Fruit fly (Drosophila melanogaster) whole organism, wandering third instar larva: ENCODE measurements around the gene dsh.

ENCODE experiments used
- Abd-B ChIP-seq: fragments of >200 bp; optimal IDR thresholded peaks from 2 replicates; lab custom pipeline; 2017; ENCODE audit warnings: missing biosample characterization, missing genetic modification characterization
- CG32264 ChIP-seq: fragments of 200-800 bp; sonication (Bioruptor generic); optimal IDR thresholded peaks from 2 replicates; lab custom pipeline; 2016; ENCODE audit warnings: missing biosample characterization, missing genetic modification characterization
- CG9705 ChIP-seq: fragments of 200-800 bp; sonication (Bioruptor generic); optimal IDR thresholded peaks from 2 replicates; lab custom pipeline; 2018; ENCODE audit warnings: missing biosample characterization, mild to moderate bottlenecking, missing genetic modification characterization
- CrebA ChIP-seq: fragments of 200-800 bp; sonication (Bioruptor generic); optimal IDR thresholded peaks from 2 replicates; lab custom pipeline; 2016; ENCODE audit warnings: missing biosample characterization, mild to moderate bottlenecking, missing genetic modification characterization, borderline replicate concordance
- Dfd ChIP-seq: fragments of >200 bp; optimal IDR thresholded peaks from 2 replicates; lab custom pipeline; 2017; ENCODE audit warnings: missing biosample characterization, missing genetic modification characterization
- Dif ChIP-seq: fragments of 200-275, 200-300 bp; sonication (Bioruptor generic); optimal IDR thresholded peaks from 2 replicates; lab custom pipeline; 2018; ENCODE audit warnings: missing biosample characterization, missing genetic modification characterization; ENCODE audit not compliant: partially characterized antibody
- GATAd ChIP-seq: sonication (Bioruptor generic); optimal IDR thresholded peaks from 2 replicates; lab custom pipeline; 2016; ENCODE audit warnings: missing biosample characterization, missing genetic modification characterization
- HLH106 ChIP-seq: fragments of 200-800 bp; optimal IDR thresholded peaks from 3 replicates; lab custom pipeline; 2019; ENCODE audit warnings: missing biosample characterization, mild to moderate bottlenecking, missing genetic modification characterization, moderate library complexity
- Hnf4 ChIP-seq: fragments of 200-800 bp; sonication (Bioruptor generic); optimal IDR thresholded peaks from 2 replicates; lab custom pipeline; 2016; ENCODE audit warnings: missing biosample characterization, mild to moderate bottlenecking, missing genetic modification characterization
- Hr78 ChIP-seq: fragments of >200 bp; optimal IDR thresholded peaks from 2 replicates; lab custom pipeline; 2017; ENCODE audit warnings: missing biosample characterization, missing genetic modification characterization
- Jra ChIP-seq: sonication (Bioruptor generic); optimal IDR thresholded peaks from 2 replicates; lab custom pipeline; 2016; ENCODE audit warnings: missing biosample characterization, missing genetic modification characterization
- Mio ChIP-seq: sonication (Bioruptor generic); optimal IDR thresholded peaks from 2 replicates; lab custom pipeline; 2016; ENCODE audit warnings: missing biosample characterization, missing genetic modification characterization
- N ChIP-seq: fragments of >200 bp; optimal IDR thresholded peaks from 2 replicates; lab custom pipeline; 2018; ENCODE audit warnings: missing biosample characterization, missing external identifiers, missing genetic modification characterization
- OdsH ChIP-seq: fragments of 200-800 bp; sonication (Bioruptor generic); optimal IDR thresholded peaks from 2 replicates; lab custom pipeline; 2016; ENCODE audit warnings: missing biosample characterization, mild to moderate bottlenecking, missing genetic modification characterization
- Rel ChIP-seq, 2 experiments: fragments of 200-800 bp; sonication (Bioruptor generic) in 1 of 2; optimal IDR thresholded peaks; 2 replicates in 1 of 2; 3 replicates in 1 of 2; lab custom pipeline; 2016 to 2019; ENCODE audit warnings: mild to moderate bottlenecking in 2 of 2, missing biosample characterization in 2 of 2, missing genetic modification characterization in 2 of 2, moderate library complexity in 1 of 2
- Sp1 ChIP-seq: fragments of 200-800 bp; sonication (Bioruptor generic); optimal IDR thresholded peaks from 3 replicates; lab custom pipeline; 2019; ENCODE audit warnings: missing biosample characterization, mild to moderate bottlenecking, missing genetic modification characterization, moderate library complexity
- Vsx2 ChIP-seq: fragments of 200-300, 225-300 bp; sonication (Bioruptor generic); optimal IDR thresholded peaks from 2 replicates; lab custom pipeline; 2018; ENCODE audit warnings: missing biosample characterization, missing genetic modification characterization; ENCODE audit not compliant: partially characterized antibody
- br ChIP-seq: fragments of 200-800 bp; sonication (Bioruptor generic); optimal IDR thresholded peaks from 2 replicates; lab custom pipeline; 2016; ENCODE audit warnings: missing biosample characterization, missing genetic modification characterization
- dl ChIP-seq, 2 experiments: fragments of 175-275, 200-275 bp in 1 of 2; fragments of 200-275 bp in 1 of 2; sonication (Bioruptor generic); optimal IDR thresholded peaks; lab custom pipeline; 2018; ENCODE audit warnings: mild to moderate bottlenecking in 2 of 2, missing biosample characterization in 2 of 2, missing genetic modification characterization in 2 of 2, moderate library complexity in 2 of 2; ENCODE audit not compliant: partially characterized antibody in 2 of 2, insufficient read depth in 1 of 2
- dmrt93B ChIP-seq: fragments of 200-800 bp; sonication (Bioruptor generic); optimal IDR thresholded peaks from 2 replicates; lab custom pipeline; 2018; ENCODE audit warnings: missing biosample characterization, mild to moderate bottlenecking, missing genetic modification characterization
- dsf ChIP-seq: sonication (Bioruptor generic); optimal IDR thresholded peaks from 2 replicates; lab custom pipeline; 2016; ENCODE audit warnings: missing biosample characterization, missing genetic modification characterization, borderline replicate concordance
- ey ChIP-seq: fragments of 200-800 bp; sonication (Bioruptor generic); optimal IDR thresholded peaks from 2 replicates; lab custom pipeline; 2016; ENCODE audit warnings: missing biosample characterization, missing genetic modification characterization
- foxo ChIP-seq, 2 experiments: fragments of 200-800 bp; sonication (Bioruptor generic); optimal IDR thresholded peaks; 2 replicates in 1 of 2; 3 replicates in 1 of 2; lab custom pipeline; 2016 to 2017; ENCODE audit warnings: missing biosample characterization in 2 of 2, missing genetic modification characterization in 2 of 2
- fru ChIP-seq: fragments of 200-800 bp; sonication (Bioruptor generic); optimal IDR thresholded peaks from 3 replicates; lab custom pipeline; 2016; ENCODE audit warnings: missing biosample characterization, mild to moderate bottlenecking, missing genetic modification characterization
- h ChIP-seq: fragments of 200-800 bp; sonication (Bioruptor generic); optimal IDR thresholded peaks from 3 replicates; lab custom pipeline; 2016; ENCODE audit warnings: missing biosample characterization, mild to moderate bottlenecking, missing genetic modification characterization
- jim ChIP-seq: fragments of 175-275, 200-325 bp; sonication (Bioruptor generic); optimal IDR thresholded peaks from 2 replicates; lab custom pipeline; 2016; ENCODE audit warnings: missing biosample characterization, mild to moderate bottlenecking, missing genetic modification characterization
- lola ChIP-seq: fragments of >200 bp; optimal IDR thresholded peaks from 2 replicates; lab custom pipeline; 2017; ENCODE audit warnings: missing biosample characterization, missing genetic modification characterization
- pan ChIP-seq: fragments of >200 bp; optimal IDR thresholded peaks from 2 replicates; lab custom pipeline; 2017
- psq ChIP-seq: fragments of 200-800 bp; sonication (Bioruptor generic); optimal IDR thresholded peaks from 3 replicates; lab custom pipeline; 2017; ENCODE audit warnings: missing biosample characterization, mild to moderate bottlenecking, missing genetic modification characterization, moderate library complexity
- rgr ChIP-seq: fragments of 200-800 bp; sonication (Bioruptor generic); optimal IDR thresholded peaks from 3 replicates; lab custom pipeline; 2016; ENCODE audit warnings: missing biosample characterization, mild to moderate bottlenecking, missing genetic modification characterization
- tai ChIP-seq: sonication (Bioruptor generic); optimal IDR thresholded peaks from 2 replicates; lab custom pipeline; 2016; ENCODE audit warnings: missing biosample characterization, missing genetic modification characterization
- usp ChIP-seq: fragments of >200 bp; optimal IDR thresholded peaks from 2 replicates; lab custom pipeline; 2017; ENCODE audit warnings: missing biosample characterization, missing genetic modification characterization
- woc ChIP-seq: sonication (Bioruptor generic); optimal IDR thresholded peaks from 2 replicates; lab custom pipeline; 2016; ENCODE audit warnings: missing biosample characterization, mild to moderate bottlenecking, missing genetic modification characterization

The dsh gene

DNA sequence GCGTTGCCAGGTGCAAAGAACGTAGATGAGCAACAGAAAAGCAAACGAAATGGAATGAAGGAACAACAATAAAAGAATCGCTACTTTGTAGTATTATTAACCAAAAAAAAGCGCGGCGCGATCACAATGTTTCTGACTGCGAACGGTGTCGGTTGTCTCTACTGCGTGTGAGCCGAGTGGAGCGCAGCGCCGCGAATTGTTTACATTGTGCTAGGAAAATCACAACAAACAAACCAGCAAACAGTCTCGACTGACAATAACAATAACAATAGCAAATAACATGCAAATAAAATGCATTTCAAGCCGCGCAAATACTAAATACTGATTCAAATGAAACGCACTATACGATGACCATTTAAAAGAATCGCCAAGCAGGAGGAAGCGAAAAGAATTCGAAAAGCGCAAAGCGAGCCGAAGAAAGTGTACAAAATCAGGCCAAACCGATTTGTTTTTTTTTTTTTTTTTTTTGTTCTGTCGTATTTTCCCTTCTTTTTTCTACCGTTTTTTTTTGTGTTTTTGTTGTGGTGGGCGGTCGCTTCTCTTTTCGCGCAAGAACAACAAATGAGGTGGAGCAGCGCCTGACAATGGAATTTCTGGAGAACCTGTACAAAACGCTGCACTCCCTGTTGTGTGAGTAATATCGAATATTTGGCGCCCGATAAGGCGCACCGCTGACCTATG is 15.7 kb upstream of the dsh start, which contains the start of the genes CG34348 and Kap3:
Gene CG34348, plus strand, starts transcription at position 6 of the 681 bp plus-strand sequence.
Gene Kap3, minus strand, starts transcription at position 217 of the 681 bp plus-strand sequence.
- no peak for TF ChIP-seq pan
- TF ChIP-seq Dfd (GFP tag; lab: Kevin White, UChicago), result no peak
- no peak for TF ChIP-seq Abd-B
- no peak for TF ChIP-seq tai
- no peak for TF ChIP-seq lola (GFP tag; lab: Kevin White, UChicago)
- peak; percentile 9 for TF ChIP-seq Dif (GFP tag; lab: Kevin White, UChicago)
- peak; percentile 75 for TF ChIP-seq psq (GFP tag; lab: Kevin White, UChicago)
- TF ChIP-seq h (GFP tag; lab: Kevin White, UChicago), result peak; percentile 15
- TF ChIP-seq Hnf4, result no peak
- TF ChIP-seq OdsH (GFP tag; lab: Kevin White, UChicago), result no peak
- TF ChIP-seq woc, result peak; percentile 29
- no peak for TF ChIP-seq HLH106 (tag; lab: Kevin White, UChicago)
- TF ChIP-seq, all 38 proteins: peak for 4

DNA sequence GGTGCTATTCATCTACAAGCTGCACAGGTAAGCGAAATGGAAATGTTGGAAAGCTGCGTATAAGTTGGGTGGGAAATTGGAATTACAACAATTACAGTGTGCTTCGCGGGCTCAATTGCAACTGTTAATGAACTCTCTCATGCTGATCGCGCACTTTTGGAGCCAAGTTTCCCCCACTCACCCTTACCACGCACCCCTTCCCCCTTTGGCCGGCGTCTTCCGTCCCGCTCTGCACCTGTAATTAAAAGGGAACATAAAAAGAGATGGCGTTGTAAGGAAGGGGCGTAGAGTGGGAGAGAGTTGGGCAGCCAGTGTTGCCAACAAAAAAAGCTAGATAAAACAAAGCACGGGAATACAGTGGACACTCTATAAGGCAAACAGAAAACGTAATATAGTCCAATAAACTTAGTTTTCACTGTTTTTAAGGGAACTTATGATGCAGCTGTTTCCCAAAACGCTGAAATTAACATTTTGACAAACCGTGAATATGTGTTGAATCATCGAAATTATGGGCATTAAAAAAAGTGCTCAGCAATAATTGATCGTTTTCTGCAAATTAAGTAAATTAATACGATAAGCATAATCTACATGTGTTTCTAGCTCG is 14.9 kb upstream of the dsh start:
- TF ChIP-seq Sp1 (GFP tag; lab: Kevin White, UChicago) (no peak), OdsH (GFP tag; lab: Kevin White, UChicago) (no peak), foxo (GFP tag; optimal IDR thresholded peaks at IDR 0.05; lab: Kevin White, UChicago) (peak in 1 of 2 experiments; percentile 27), fru (GFP tag; lab: Kevin White, UChicago) (peak; percentile 1), h (GFP tag; lab: Kevin White, UChicago) (no peak), Mio (no peak), woc (peak; percentile 13), CG9705 (GFP tag; lab: Kevin White, UChicago) (no peak)

DNA sequence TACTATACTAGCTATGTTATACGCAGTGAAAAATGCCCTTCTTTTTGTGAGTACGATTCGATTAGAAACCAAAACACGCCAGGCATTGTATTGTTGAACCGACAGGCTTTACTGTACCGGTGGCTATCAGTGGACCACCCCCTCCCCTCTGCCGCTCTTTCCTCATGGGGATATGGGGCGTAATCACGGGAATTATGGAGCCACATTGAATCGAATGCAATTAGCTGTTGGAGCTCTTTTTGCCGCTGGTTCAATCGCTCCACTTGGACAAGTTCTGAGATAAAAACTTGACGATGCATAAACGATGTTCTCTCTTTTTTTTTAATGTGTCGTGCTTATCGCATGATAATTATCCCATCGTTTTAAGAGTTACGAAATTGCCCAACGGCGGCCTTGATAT is 13.5 kb upstream of the dsh start:
- peak in 1 of 2 experiments; percentile 26 for TF ChIP-seq foxo (GFP tag; optimal IDR thresholded peaks at IDR 0.05; lab: Kevin White, UChicago)
- no peak for TF ChIP-seq tai
- TF ChIP-seq HLH106 (tag; lab: Kevin White, UChicago), result peak; percentile 3
- TF ChIP-seq, all 38 proteins: peak for 2

DNA sequence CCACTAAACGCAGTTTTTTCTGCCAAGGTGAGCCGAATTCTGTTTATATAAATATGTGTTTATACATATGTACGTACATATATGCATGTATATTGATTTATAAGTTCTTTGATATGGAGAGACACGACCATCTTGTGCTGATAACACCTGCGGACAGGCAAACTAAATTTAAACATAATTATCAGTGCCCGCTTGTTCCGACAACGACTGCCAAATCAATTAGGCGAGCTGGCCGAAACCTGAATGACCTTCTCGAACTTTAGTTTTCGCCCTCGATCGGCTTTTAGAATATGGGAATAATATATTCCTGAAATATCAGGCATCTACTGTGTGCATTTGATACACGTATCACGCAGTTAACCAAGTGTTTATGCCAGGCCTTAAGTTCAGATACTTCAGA is 12.9 kb upstream of the dsh start:
- TF ChIP-seq CG32264 (GFP tag; lab: Kevin White, UChicago) (no peak), h (GFP tag; lab: Kevin White, UChicago) (no peak), Hnf4 (no peak)

DNA sequence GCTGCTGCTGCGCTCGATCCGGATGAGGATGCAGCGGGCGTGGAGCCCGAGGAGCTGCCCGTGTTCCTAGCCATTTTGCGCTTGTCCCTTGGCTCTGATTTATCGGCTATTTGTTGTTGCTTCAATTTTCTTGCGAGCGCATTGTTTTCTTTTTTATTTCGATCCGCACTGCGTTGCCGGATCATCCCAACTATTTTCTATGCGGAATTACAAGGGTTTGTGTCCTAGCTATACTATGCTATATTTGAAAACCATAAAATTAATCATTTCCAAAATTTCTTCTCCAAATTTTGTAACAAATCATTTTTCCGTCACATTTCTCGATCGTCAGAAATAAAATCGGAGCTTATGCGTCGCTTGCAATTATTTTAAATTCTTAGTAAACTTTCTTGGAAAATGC is 7.9 kb upstream of the dsh start, which contains the start of the genes GCS1 and CG11756:
Gene GCS1, minus strand, starts transcription at position 193 of the 400 bp plus-strand sequence.
Gene CG11756, plus strand, starts transcription at position 312 of the 400 bp plus-strand sequence.
- peak; percentile 2 for TF ChIP-seq psq (GFP tag; lab: Kevin White, UChicago)
- TF ChIP-seq br (GFP tag; lab: Kevin White, UChicago), result no peak

DNA sequence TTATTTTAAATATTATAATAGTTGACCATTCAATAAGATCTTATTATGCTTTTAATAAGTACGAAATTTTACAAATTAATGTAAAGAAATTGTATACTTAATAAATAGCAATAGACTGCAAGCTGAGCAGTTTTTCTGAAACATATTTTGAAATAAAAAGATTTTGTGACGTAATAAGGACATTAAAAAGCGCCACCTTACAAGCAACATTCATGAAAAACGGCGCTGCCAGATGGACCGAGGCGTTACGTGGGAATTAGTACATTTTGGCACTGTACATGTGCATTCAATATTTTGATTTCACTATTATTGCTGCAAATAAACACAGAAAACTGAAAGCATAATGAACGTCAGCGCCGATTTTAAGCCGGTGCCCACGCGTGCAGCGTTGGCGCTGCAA is 6.9 kb upstream of the dsh start, which contains the start of gene CG1738:
Gene CG1738, plus strand, starts transcription at position 221 of the 400 bp plus-strand sequence.
- TF ChIP-seq Hr78 (GFP tag; lab: Kevin White, UChicago), result no peak
- no peak for TF ChIP-seq br (GFP tag; lab: Kevin White, UChicago)
- no peak for TF ChIP-seq OdsH (GFP tag; lab: Kevin White, UChicago)
- TF ChIP-seq Dif (GFP tag; lab: Kevin White, UChicago), result no peak
- TF ChIP-seq CG32264 (GFP tag; lab: Kevin White, UChicago), result no peak
- no peak for TF ChIP-seq Jra (GFP tag; lab: Kevin White, UChicago)
- no peak for TF ChIP-seq dl (GFP tag; optimal IDR thresholded peaks at IDR 0.05; lab: Kevin White, UChicago; ENCODE audit: insufficient read depth in 1 of 2, partially characterized antibody in 2 of 2)
- peak in 1 of 2 experiments; percentile 9 for TF ChIP-seq foxo (GFP tag; optimal IDR thresholded peaks at IDR 0.05; lab: Kevin White, UChicago)
- TF ChIP-seq woc, result peak; percentile 63
- no peak for TF ChIP-seq pan
- TF ChIP-seq lola (GFP tag; lab: Kevin White, UChicago), result no peak
- TF ChIP-seq dmrt93B (GFP tag; lab: Kevin White, UChicago), result no peak
- TF ChIP-seq psq (GFP tag; lab: Kevin White, UChicago), result no peak
- TF ChIP-seq Abd-B, result no peak
- TF ChIP-seq Dfd (GFP tag; lab: Kevin White, UChicago), result no peak
- TF ChIP-seq fru (GFP tag; lab: Kevin White, UChicago), result no peak
- TF ChIP-seq dsf (GFP tag; lab: Kevin White, UChicago), result no peak
- TF ChIP-seq Hnf4, result no peak
- no peak for TF ChIP-seq Mio
- peak; percentile 8 for TF ChIP-seq rgr (GFP tag; lab: Kevin White, UChicago)
- TF ChIP-seq jim (GFP tag; lab: Kevin White, UChicago), result no peak
- no peak for TF ChIP-seq N (GFP tag; lab: Kevin White, UChicago)
- no peak for TF ChIP-seq CG9705 (GFP tag; lab: Kevin White, UChicago)
- TF ChIP-seq Rel (GFP tag; optimal IDR thresholded peaks at IDR 0.05; lab: Kevin White, UChicago), result no peak
- TF ChIP-seq Rel (tag; optimal IDR thresholded peaks at IDR 0.05; lab: Kevin White, UChicago), result no peak
- TF ChIP-seq ey (GFP tag; lab: Kevin White, UChicago), result no peak
- TF ChIP-seq CrebA (GFP tag; lab: Kevin White, UChicago), result no peak
- no peak for TF ChIP-seq Vsx2 (GFP tag; lab: Kevin White, UChicago)
- no peak for TF ChIP-seq usp
- TF ChIP-seq Sp1 (GFP tag; lab: Kevin White, UChicago), result peak; percentile 31
- no peak for TF ChIP-seq GATAd (GFP tag; lab: Kevin White, UChicago)
- TF ChIP-seq h (GFP tag; lab: Kevin White, UChicago), result no peak
- TF ChIP-seq tai, result no peak
